Worm (Caenorhabditis elegans): ENCODE results near the gene B0336.12.
A peak's percentile ranks its signal among the peaks of the same experiment; 100 is the strongest.

- TF ChIP-seq hnd-1 (tag; optimal IDR thresholded peaks at IDR 0.05) = peak; percentile 8
- no peak for TF ChIP-seq ama-1 (optimal IDR thresholded peaks at IDR 0.05)
- TF ChIP-seq tbx-37 (GFP tag; conservative IDR thresholded peaks at IDR 0.05) = peak; percentile 49; the same call in 1 of the 2 replicates
- peak; percentile 69 for TF ChIP-seq flt-1 (GFP tag; IDR thresholded peaks at IDR 0.05)
These were observed 31.0 kb downstream of the B0336.12 start, which contains the start of the genes ska-3 and rps-12 for ce11 chrIII:5678935-5679334.
